Worm (Caenorhabditis elegans): ENCODE measurements around the gene H17B01.2.

DNA sequence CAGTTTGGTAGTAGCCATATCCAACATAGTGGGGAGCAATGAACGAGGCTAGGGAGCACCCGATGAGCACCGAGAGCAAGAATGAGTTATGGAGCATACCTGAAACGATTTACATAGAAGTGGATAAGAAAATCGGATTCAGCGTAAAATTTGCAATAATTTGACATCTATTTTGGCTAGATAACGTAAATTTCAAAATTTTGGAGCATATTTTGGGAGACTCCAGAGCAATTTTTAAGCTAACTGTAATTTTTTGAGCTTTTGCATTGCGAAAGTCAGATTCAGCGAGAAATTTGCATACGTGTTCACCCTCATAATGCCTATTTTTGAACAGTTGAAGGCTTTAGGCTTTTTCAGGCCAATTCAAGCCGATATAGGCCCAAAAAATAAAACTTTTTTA is 3.9 kb upstream of the H17B01.2 start, which contains the start of gene Y51H7C.13:
- TF ChIP-seq lin-39 (tag; optimal IDR thresholded peaks at IDR 0.05) (no peak), nhr-12 (tag; optimal IDR thresholded peaks at IDR 0.05) (no peak), elt-1 (tag; optimal IDR thresholded peaks at IDR 0.05) (no peak)

Measured in whole organism, L3 larva.